Fruit fly (Drosophila melanogaster): ENCODE results near the gene Frl.

Gene Frl

DNA sequence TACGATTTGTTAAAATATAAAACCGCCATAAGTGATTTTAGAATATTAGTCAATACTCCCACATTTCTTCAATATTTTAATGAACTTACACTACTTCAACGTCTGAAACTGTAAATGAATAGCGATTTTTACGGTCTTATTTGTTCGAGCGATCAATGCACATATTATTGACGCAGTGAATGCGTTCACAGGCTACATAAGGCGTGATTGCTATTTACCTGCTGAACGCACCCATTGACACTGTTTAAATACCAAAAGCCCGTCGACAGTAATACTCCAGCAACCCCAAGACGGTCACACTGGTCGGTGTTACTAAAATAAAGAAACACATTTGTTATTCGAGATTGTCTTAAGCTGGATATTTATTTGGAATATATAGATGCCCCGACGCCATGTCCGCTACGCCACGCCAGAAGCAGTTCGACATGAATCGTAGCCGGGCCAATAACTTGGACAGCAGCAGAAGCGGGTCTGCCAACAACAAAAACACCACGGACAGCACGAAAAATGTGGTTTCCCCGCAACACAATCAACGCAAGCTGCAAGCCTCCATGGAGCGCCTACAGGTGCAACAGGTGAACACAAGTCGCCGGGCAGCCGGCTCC is 2.0 kb upstream of the Frl start, which contains the start of gene CG6833 (continued):
- TF ChIP-seq gcm (GFP tag; optimal IDR thresholded peaks at IDR 0.05) = no peak
- peak in 1 of 2 experiments; percentile 48 for TF ChIP-seq bsh (GFP tag; optimal IDR thresholded peaks at IDR 0.05)
- TF ChIP-seq CG17802 (tag; optimal IDR thresholded peaks at IDR 0.05) = peak; percentile 61
- TF ChIP-seq CG7987 (GFP tag; optimal IDR thresholded peaks at IDR 0.05) = peak; percentile 67
- TF ChIP-seq Gsc (GFP tag; IDR thresholded peaks at IDR 0.05) = no peak
- peak; percentile 100 for TF ChIP-seq CG31441 (GFP tag; IDR thresholded peaks at IDR 0.05)
- TF ChIP-seq CG16815 (GFP tag; optimal IDR thresholded peaks at IDR 0.05) = peak; percentile 35
- TF ChIP-seq MTF-1 (GFP tag; optimal IDR thresholded peaks at IDR 0.05; ENCODE audit: borderline replicate concordance) = peak; percentile 61
- TF ChIP-seq dysf (GFP tag; IDR thresholded peaks at IDR 0.05) = peak; percentile 81
- peak; percentile 32 for TF ChIP-seq CG13287 (GFP tag; IDR thresholded peaks at IDR 0.05; ENCODE audit: partially characterized antibody)
- peak; percentile 64 for TF ChIP-seq dm (GFP tag; optimal IDR thresholded peaks at IDR 0.05)
- TF ChIP-seq Sin3A (optimal IDR thresholded peaks at IDR 0.05) = peak; percentile 48
- no peak for TF ChIP-seq CG10147 (GFP tag; optimal IDR thresholded peaks at IDR 0.05)
- TF ChIP-seq CG14965 (GFP tag; optimal IDR thresholded peaks at IDR 0.05; ENCODE audit: borderline replicate concordance) = no peak
- TF ChIP-seq CG13123 (GFP tag; optimal IDR thresholded peaks at IDR 0.05) = peak; percentile 29
- TF ChIP-seq CG5953 (GFP tag; IDR thresholded peaks at IDR 0.05) = peak; percentile 59; the same call in 1 of the 2 replicates
- TF ChIP-seq Med (GFP tag) = peak; percentile 96
- no peak for TF ChIP-seq dimm (GFP tag; IDR thresholded peaks at IDR 0.05)
- TF ChIP-seq Abd-B (GFP tag; optimal IDR thresholded peaks at IDR 0.05) = peak; percentile 69
- peak; percentile 57 for TF ChIP-seq CG18262 (tag; optimal IDR thresholded peaks at IDR 0.05)
- no peak for TF ChIP-seq CG11723 (GFP tag; optimal IDR thresholded peaks at IDR 0.05)
- TF ChIP-seq Hmx (GFP tag; optimal IDR thresholded peaks at IDR 0.05) = no peak
- TF ChIP-seq ranshi (GFP tag; IDR thresholded peaks at IDR 0.05) = peak; percentile 78
- peak; percentile 69 for TF ChIP-seq sug (tag; optimal IDR thresholded peaks at IDR 0.05)
- TF ChIP-seq run (tag; optimal IDR thresholded peaks at IDR 0.05) = no peak
- TF ChIP-seq fru (optimal IDR thresholded peaks at IDR 0.05) = no peak
- TF ChIP-seq zfh2 (GFP tag; optimal IDR thresholded peaks at IDR 0.05) = peak; percentile 85
- TF ChIP-seq CG2202 (tag; optimal IDR thresholded peaks at IDR 0.05) = no peak
- peak; percentile 58 for TF ChIP-seq CG17328 (GFP tag; IDR thresholded peaks at IDR 0.05)
- peak; percentile 8 for TF ChIP-seq D19A (tag; optimal IDR thresholded peaks at IDR 0.05)
- no peak for TF ChIP-seq usp (GFP tag; optimal IDR thresholded peaks at IDR 0.05)
- TF ChIP-seq GATAe (GFP tag; conservative IDR thresholded peaks at IDR 0.05) = no peak; the same call in 1 of the 2 replicates
- no peak for TF ChIP-seq tap (tag; optimal IDR thresholded peaks at IDR 0.05)
- peak; percentile 86 for TF ChIP-seq Dbx (GFP tag; IDR thresholded peaks at IDR 0.05)
- peak; percentile 61; the same call in 1 of the 2 replicates for TF ChIP-seq ara (GFP tag; IDR thresholded peaks at IDR 0.05)
- TF ChIP-seq CG8765 (GFP tag; IDR thresholded peaks at IDR 0.05) = peak; percentile 65
- TF ChIP-seq CG14050 (GFP tag; IDR thresholded peaks at IDR 0.05) = peak; percentile 52; the same call in 2 of the 3 replicates
- no peak; the same call in 2 of the 3 replicates for TF ChIP-seq HLH4C (GFP tag; IDR thresholded peaks at IDR 0.05; ENCODE audit: partially characterized antibody)
- TF ChIP-seq CG10209 (GFP tag; optimal IDR thresholded peaks at IDR 0.05) = peak; percentile 39
- TF ChIP-seq CG18476 (GFP tag; optimal IDR thresholded peaks at IDR 0.05) = peak; percentile 47
- TF ChIP-seq CG30020 (tag; optimal IDR thresholded peaks at IDR 0.05) = peak; percentile 61
- peak; percentile 44; the same call in 1 of the 3 replicates for TF ChIP-seq CG3726 (GFP tag; IDR thresholded peaks at IDR 0.05)
- TF ChIP-seq h (optimal IDR thresholded peaks at IDR 0.05) = no peak
- TF ChIP-seq CG6813 (GFP tag; optimal IDR thresholded peaks at IDR 0.05) = peak; percentile 45
- peak; percentile 44 for TF ChIP-seq Usf (GFP tag; optimal IDR thresholded peaks at IDR 0.05)
- TF ChIP-seq CG12155 (GFP tag; optimal IDR thresholded peaks at IDR 0.05) = peak; percentile 61
- peak; percentile 53; the same call in 1 of the 3 replicates for TF ChIP-seq sr (GFP tag; IDR thresholded peaks at IDR 0.05)
- no peak for TF ChIP-seq CG10321 (GFP tag; IDR thresholded peaks at IDR 0.05)
- TF ChIP-seq HmgD (GFP tag; optimal IDR thresholded peaks at IDR 0.05) = peak; percentile 89
- peak; percentile 66 for TF ChIP-seq CoRest (tag; optimal IDR thresholded peaks at IDR 0.05)
- no peak for TF ChIP-seq CG11696 (GFP tag; IDR thresholded peaks at IDR 0.05)
